Fruit fly (Drosophila melanogaster) whole organism, pupa: Measurements from ENCODE around the gene CG31917.

ENCODE experiments used
- CG10348 ChIP-seq: fragments of 200-800 bp; sonication (Bioruptor generic); IDR thresholded peaks from 2 replicates; pipeline ENCODE4 v1.3.6; 2022; ENCODE audit warnings: missing biosample characterization, missing genetic modification characterization
- CG13204 ChIP-seq: fragments of 200-800 bp; sonication (Bioruptor generic); optimal IDR thresholded peaks from 2 replicates; lab custom pipeline; 2018; ENCODE audit warnings: missing biosample characterization, mild to moderate bottlenecking, missing genetic modification characterization, moderate library complexity
- CG8159 ChIP-seq: fragments of 200-800 bp; sonication (Bioruptor generic); optimal IDR thresholded peaks from 3 replicates; lab custom pipeline; 2018; ENCODE audit warnings: missing biosample characterization, mild to moderate bottlenecking, missing genetic modification characterization, moderate library complexity

DNA sequence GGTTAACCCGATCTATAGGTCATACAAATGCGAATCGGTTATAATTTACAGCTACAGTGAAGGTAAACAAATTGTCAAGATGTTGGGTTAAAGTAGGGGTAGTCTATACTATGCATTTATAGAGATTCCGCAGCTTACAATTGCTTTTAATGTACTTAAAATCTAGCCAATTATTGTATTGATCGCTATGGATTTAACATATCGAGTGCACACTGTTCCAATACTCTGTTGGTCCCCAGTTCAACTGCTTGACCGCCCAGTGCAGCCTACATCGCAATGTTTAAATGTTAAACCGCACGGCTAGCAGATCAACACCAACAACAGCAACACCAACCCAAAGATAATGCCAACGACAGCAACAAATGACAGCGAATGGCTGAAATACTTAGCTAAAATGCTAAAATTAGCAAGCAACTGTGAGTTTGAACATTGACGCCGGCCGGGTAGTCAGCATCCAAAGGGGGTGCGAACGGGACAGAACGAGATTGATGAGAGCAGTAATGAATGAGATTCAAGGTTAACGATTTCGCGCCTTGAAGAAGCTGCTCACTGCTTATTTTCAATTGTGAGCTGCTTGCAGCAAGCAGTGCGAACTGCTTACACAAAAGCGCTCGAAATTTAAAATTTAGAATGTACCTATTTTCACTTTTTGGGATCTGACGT is 9.6 kb downstream of the CG31917 start:
- peak; percentile 42 for TF ChIP-seq CG10348 (GFP tag; lab: Robert Waterston, UW)
- no peak for TF ChIP-seq CG8159
- TF ChIP-seq CG13204 (GFP tag; lab: Kevin White, UChicago): no peak
